Worm (Caenorhabditis elegans) whole organism, early embryonic: ENCODE results near the gene sri-1.

Experiments
- B0310.2 ChIP-seq: sonication (generic microtip); optimal IDR thresholded peaks from 2 replicates; lab custom pipeline; 2016; ENCODE audit warnings: mild to moderate bottlenecking, missing genetic modification characterization, missing compliant biosample characterization
- F13C5.2 ChIP-seq: sonication (generic microtip); optimal IDR thresholded peaks from 2 replicates; lab custom pipeline; 2017; ENCODE audit warnings: mild to moderate bottlenecking, missing genetic modification characterization, inconsistent platforms, missing compliant biosample characterization
- aly-1 ChIP-seq: sonication (generic microtip); optimal IDR thresholded peaks from 2 replicates; lab custom pipeline; 2016; ENCODE audit warnings: missing genetic modification characterization, missing compliant biosample characterization
- ama-1 ChIP-seq: fragments of 150-350 bp; optimal IDR thresholded peaks from 2 replicates; lab custom pipeline; 2014
- flt-1 ChIP-seq: fragments of 200-800 bp; sonication (Bioruptor generic); IDR thresholded peaks from 2 replicates; pipeline ENCODE4 v1.3.6; 2022; ENCODE audit warnings: missing genetic modification characterization, missing compliant biosample characterization
- hmbx-1 ChIP-seq: sonication (generic microtip); optimal IDR thresholded peaks from 2 replicates; lab custom pipeline; 2016; ENCODE audit warnings: mild to moderate bottlenecking, missing genetic modification characterization, missing compliant biosample characterization
- hmg-4 ChIP-seq: fragments of 200-800 bp; sonication (Bioruptor generic); optimal IDR thresholded peaks from 2 replicates; lab custom pipeline; 2018; ENCODE audit warnings: mild to moderate bottlenecking, missing genetic modification characterization, missing compliant biosample characterization
- hnd-1 ChIP-seq: sonication (generic microtip); optimal IDR thresholded peaks from 2 replicates; lab custom pipeline; 2016; ENCODE audit warnings: missing genetic modification characterization, missing compliant biosample characterization
- pes-1 ChIP-seq: fragments of 200-800 bp; sonication (Bioruptor generic); IDR thresholded peaks from 2 replicates; pipeline ENCODE4 v1.3.6; 2022; ENCODE audit warnings: missing genetic modification reagents, missing genetic modification characterization, missing compliant biosample characterization
- scrt-1 ChIP-seq: fragments of 200-800 bp; sonication (Bioruptor generic); IDR thresholded peaks from 2 replicates; pipeline ENCODE4 v1.3.6; 2022; ENCODE audit warnings: missing genetic modification characterization, missing compliant biosample characterization
- tbx-37 ChIP-seq: fragments of 200-800 bp; sonication (Bioruptor generic); conservative IDR thresholded peaks from 2 replicates; pipeline ENCODE4 v1.3.6; 2022; ENCODE audit warnings: missing genetic modification reagents, missing genetic modification characterization, missing compliant biosample characterization
- tra-4 ChIP-seq: sonication (generic microtip); optimal IDR thresholded peaks from 2 replicates; lab custom pipeline; 2017; ENCODE audit warnings: missing genetic modification characterization, missing compliant biosample characterization

DNA sequence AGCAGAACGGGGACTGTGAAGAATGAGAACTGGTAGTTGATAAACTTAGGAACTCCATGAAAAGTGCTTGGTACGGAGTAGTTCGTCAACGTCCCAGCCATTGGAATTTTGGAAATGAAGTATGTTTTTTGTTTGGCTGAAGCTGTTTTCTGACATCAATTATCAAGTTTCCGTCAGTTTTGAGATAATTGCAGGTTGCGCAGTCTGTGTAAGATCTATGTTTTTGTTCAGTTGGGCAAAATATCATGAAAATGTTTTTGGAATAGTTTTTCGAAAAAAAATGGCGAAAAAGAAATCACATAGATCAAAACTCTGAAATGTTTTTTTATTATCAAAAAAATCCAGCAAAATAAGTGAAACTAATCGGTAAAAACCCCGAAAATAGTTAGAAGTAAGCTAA, 7.4 kb upstream of the sri-1 start, which contains the start of gene sru-22:
- no peak for TF ChIP-seq hnd-1
- no peak for TF ChIP-seq aly-1 (tag; lab: Kevin White, UChicago)
- no peak for TF ChIP-seq tbx-37
- TF ChIP-seq ama-1 (lab: Kevin White, UChicago): no peak
- no peak for TF ChIP-seq F13C5.2 (tag; lab: Kevin White, UChicago)
- no peak for TF ChIP-seq B0310.2
- no peak for TF ChIP-seq scrt-1
- no peak for TF ChIP-seq hmg-4 (GFP tag; lab: Kevin White, UChicago)
- TF ChIP-seq pes-1 (GFP tag; lab: Robert Waterston, UW): no peak
- TF ChIP-seq flt-1: no peak
- no peak for TF ChIP-seq hmbx-1 (tag; lab: Kevin White, UChicago)
- TF ChIP-seq tra-4 (tag; lab: Kevin White, UChicago): no peak
